Worm (Caenorhabditis elegans) whole organism, L4/young adult: ENCODE data around the gene fbxc-39.
"Not testable (repeated sequence)": the region's sequence is repeated elsewhere in the genome, so short reads cannot be mapped to it uniquely, and the experiment has no call there.

Source experiments
- W03F9.2 ChIP-seq: fragments of 150-350 bp; optimal IDR thresholded peaks from 2 replicates; lab custom pipeline; 2014; ENCODE audit warnings: missing biosample characterization, missing genetic modification characterization
- dao-5 ChIP-seq: sonication (generic microtip); optimal IDR thresholded peaks from 2 replicates; lab custom pipeline; 2016; ENCODE audit warnings: missing genotype, missing genetic modification characterization, moderate library complexity, missing compliant biosample characterization
- him-1 ChIP-seq: sonication (generic microtip); optimal IDR thresholded peaks from 2 replicates; lab custom pipeline; 2016; ENCODE audit warnings: missing genotype, missing genetic modification reagents, missing genetic modification characterization, missing compliant biosample characterization

Gene fbxc-39

ce11 chrII:979135-979534 is 9.4 kb upstream of the fbxc-39 start, which contains the start of the genes fbxc-17 and fbxc-15:
Gene fbxc-17 (minus strand): TSS chrII:979235.
Gene fbxc-15 (plus strand): TSS chrII:979423.
- TF ChIP-seq dao-5 (tag; lab: Kevin White, UChicago) (no peak), him-1 (no peak), W03F9.2 (tag; lab: Kevin White, UChicago) (no peak)

ce11 chrII:982842-983241 is 5.7 kb upstream of the fbxc-39 start, which contains the start of gene srh-274:
Gene srh-274 (plus strand): TSS chrII:983142.
- TF ChIP-seq him-1 = no peak
- no peak for TF ChIP-seq dao-5 (tag; lab: Kevin White, UChicago)
- TF ChIP-seq W03F9.2 (tag; lab: Kevin White, UChicago) = no peak

ce11 chrII:985703-986102 is 2.8 kb upstream of the fbxc-39 start, which contains the start of gene fbxc-40:
Gene fbxc-40 (plus strand): TSS chrII:986003.
- TF ChIP-seq dao-5 (tag; lab: Kevin White, UChicago); him-1; W03F9.2 (tag; lab: Kevin White, UChicago): not testable (repeated sequence)

- no peak for TF ChIP-seq W03F9.2 (tag; lab: Kevin White, UChicago)
- TF ChIP-seq him-1 = no peak
- no peak for TF ChIP-seq dao-5 (tag; lab: Kevin White, UChicago)
Observed at ce11 chrII:991300-991699, 2.8 kb downstream of the fbxc-39 start, which contains the start of gene fbxc-42. Gene fbxc-42 (plus strand): TSS chrII:991600.

ce11 chrII:994231-994630 is 5.7 kb downstream of the fbxc-39 start, which contains the start of gene F45D11.7:
Gene F45D11.7 (plus strand): TSS chrII:994531.
- not testable (repeated sequence) for TF ChIP-seq him-1; W03F9.2 (tag; lab: Kevin White, UChicago); dao-5 (tag; lab: Kevin White, UChicago)

ce11 chrII:996112-996511 is 7.6 kb downstream of the fbxc-39 start, which contains the start of gene F45D11.11:
Gene F45D11.11 (minus strand): TSS chrII:996212.
- TF ChIP-seq W03F9.2 (tag; lab: Kevin White, UChicago); him-1; dao-5 (tag; lab: Kevin White, UChicago): not testable (repeated sequence)

- TF ChIP-seq him-1 (no peak), W03F9.2 (tag; lab: Kevin White, UChicago) (no peak), dao-5 (tag; lab: Kevin White, UChicago) (no peak)
Observed at ce11 chrII:999493-999892, 11.0 kb downstream of the fbxc-39 start, which contains the start of gene fbxb-29. Gene fbxb-29 (minus strand): TSS chrII:999593.

- TF ChIP-seq him-1 (no peak), dao-5 (tag; lab: Kevin White, UChicago) (no peak), W03F9.2 (tag; lab: Kevin White, UChicago) (no peak)
Observed at ce11 chrII:1001351-1001750, 12.8 kb downstream of the fbxc-39 start, which contains the start of the genes fbxb-30 and F45D11.5. Gene fbxb-30 (minus strand): TSS chrII:1001451. Gene F45D11.5 (plus strand): TSS chrII:1001702.

- not testable (repeated sequence) for TF ChIP-seq dao-5 (tag; lab: Kevin White, UChicago); him-1; W03F9.2 (tag; lab: Kevin White, UChicago)
Observed at ce11 chrII:1006375-1006774, 17.8 kb downstream of the fbxc-39 start, which contains the start of gene F45D11.14. Gene F45D11.14 (minus strand): TSS chrII:1006475.

- not testable (repeated sequence) for TF ChIP-seq W03F9.2 (tag; lab: Kevin White, UChicago); dao-5 (tag; lab: Kevin White, UChicago); him-1
Observed at ce11 chrII:1024684-1025083, 36.1 kb downstream of the fbxc-39 start, which contains the start of gene btb-11. Gene btb-11 (minus strand): TSS chrII:1024784.

ce11 chrII:1026670-1027069 is 38.1 kb downstream of the fbxc-39 start, which contains the start of gene M01D1.12:
Gene M01D1.12 (plus strand): TSS chrII:1026970.
- no peak for TF ChIP-seq dao-5 (tag; lab: Kevin White, UChicago)
- no peak for TF ChIP-seq him-1
- no peak for TF ChIP-seq W03F9.2 (tag; lab: Kevin White, UChicago)

ce11 chrII:1028602-1029001 is 40.1 kb downstream of the fbxc-39 start, which contains the start of gene math-34:
Gene math-34 (plus strand): TSS chrII:1028972.
- TF ChIP-seq W03F9.2 (tag; lab: Kevin White, UChicago) = no peak
- TF ChIP-seq dao-5 (tag; lab: Kevin White, UChicago) = no peak
- no peak for TF ChIP-seq him-1

- no peak for TF ChIP-seq W03F9.2 (tag; lab: Kevin White, UChicago)
- no peak for TF ChIP-seq him-1
- no peak for TF ChIP-seq dao-5 (tag; lab: Kevin White, UChicago)
Observed at ce11 chrII:1040464-1040863, 51.9 kb downstream of the fbxc-39 start, which contains the start of gene fbxb-39. Gene fbxb-39 (minus strand): TSS chrII:1040564.
